Worm (Caenorhabditis elegans) whole organism, L1 larva: Measurements from ENCODE around the gene F26F2.13.
A peak's percentile ranks its signal among the peaks of the same experiment; 100 is the strongest.
"Not testable (repeated sequence)": the region's sequence is repeated elsewhere in the genome, so short reads cannot be mapped to it uniquely, and the experiment has no call there.

ENCODE experiments used
- C34B4.2 ChIP-seq: sonication (generic microtip); optimal IDR thresholded peaks from 2 replicates; lab custom pipeline; 2017; ENCODE audit warnings: mild to moderate bottlenecking, missing genetic modification characterization, missing compliant biosample characterization
- F16B12.6 ChIP-seq: fragments of 150-350 bp; optimal IDR thresholded peaks from 2 replicates; lab custom pipeline; 2014; ENCODE audit warnings: missing biosample characterization, missing genetic modification characterization
- alr-1 ChIP-seq: fragments of 200-800 bp; sonication (Bioruptor generic); optimal IDR thresholded peaks from 2 replicates; lab custom pipeline; 2018; ENCODE audit warnings: borderline replicate concordance, mild to moderate bottlenecking, missing genetic modification characterization, missing compliant biosample characterization
- aly-2 ChIP-seq: fragments of 150-350 bp; optimal IDR thresholded peaks from 2 replicates; lab custom pipeline; 2014; ENCODE audit warnings: missing biosample characterization, missing genetic modification characterization
- ama-1 ChIP-seq: fragments of 150-350 bp; optimal IDR thresholded peaks from 2 replicates; lab custom pipeline; 2014
- blmp-1 ChIP-seq: fragments of 150-350 bp; optimal IDR thresholded peaks from 2 replicates; lab custom pipeline; 2014; ENCODE audit warnings: missing biosample characterization, missing genetic modification characterization
- ces-1 ChIP-seq: fragments of 150-350 bp; optimal IDR thresholded peaks from 2 replicates; lab custom pipeline; 2014; ENCODE audit warnings: missing biosample characterization, missing genetic modification reagents, missing genetic modification characterization
- dsc-1 ChIP-seq: sonication (generic microtip); optimal IDR thresholded peaks from 2 replicates; lab custom pipeline; 2016; ENCODE audit warnings: mild to moderate bottlenecking, missing genetic modification characterization, missing compliant biosample characterization
- efl-1 ChIP-seq, 4 experiments: fragments of 150-350 bp; optimal IDR thresholded peaks in 3 of 4; peaks in 1 of 4; 1 replicate in 1 of 4; 2 replicates in 3 of 4; lab custom pipeline; 2014; ENCODE audit warnings: missing biosample characterization in 2 of 4, missing genetic modification characterization in 2 of 4, missing genetic modification reagents in 2 of 4
- ets-5 ChIP-seq: fragments of 200-800 bp; sonication (Bioruptor generic); IDR thresholded peaks from 2 replicates; pipeline ENCODE4 v1.3.6; 2022; ENCODE audit warnings: missing genetic modification characterization, missing compliant biosample characterization
- grh-1 ChIP-seq: fragments of 200-800 bp; sonication (Bioruptor generic); IDR thresholded peaks from 2 replicates; pipeline ENCODE4 v1.3.6; 2022; ENCODE audit warnings: missing genetic modification reagents, missing genetic modification characterization, missing compliant biosample characterization
- hlh-4 ChIP-seq: sonication (generic microtip); optimal IDR thresholded peaks from 2 replicates; lab custom pipeline; 2016; ENCODE audit warnings: mild to moderate bottlenecking, missing genetic modification characterization, missing compliant biosample characterization
- hpl-2 ChIP-seq: fragments of 150-350 bp; optimal IDR thresholded peaks from 2 replicates; lab custom pipeline; 2014; ENCODE audit warnings: missing biosample characterization, missing genetic modification reagents, missing genetic modification characterization
- jun-1 ChIP-seq: fragments of 150-350 bp; optimal IDR thresholded peaks from 2 replicates; lab custom pipeline; 2014; ENCODE audit warnings: missing biosample characterization, missing genetic modification reagents, missing genetic modification characterization
- lin-35 ChIP-seq, 2 experiments: fragments of 150-350 bp; optimal IDR thresholded peaks; 2 replicates each; lab custom pipeline; 2014; ENCODE audit warnings: missing biosample characterization in 2 of 2, missing genetic modification characterization in 2 of 2, missing genetic modification reagents in 2 of 2
- mab-9 ChIP-seq: fragments of 200-800 bp; sonication (Bioruptor generic); IDR thresholded peaks from 2 replicates; pipeline ENCODE4 v1.3.6; 2022; ENCODE audit warnings: missing genetic modification reagents, missing genetic modification characterization, missing compliant biosample characterization
- nhr-19 ChIP-seq: fragments of 200-800 bp; sonication (Bioruptor generic); conservative IDR thresholded peaks from 2 replicates; pipeline ENCODE4 v1.3.6; 2022; ENCODE audit warnings: missing genetic modification characterization, missing compliant biosample characterization
- nhr-76 ChIP-seq: sonication (generic microtip); optimal IDR thresholded peaks from 2 replicates; lab custom pipeline; 2017; ENCODE audit warnings: missing biosample characterization, missing genetic modification characterization
- sptf-1 ChIP-seq: fragments of 150-350 bp; optimal IDR thresholded peaks from 2 replicates; lab custom pipeline; 2014; ENCODE audit warnings: missing biosample characterization, missing genetic modification characterization
- sup-37 ChIP-seq: fragments of 200-800 bp; sonication (Bioruptor generic); optimal IDR thresholded peaks from 2 replicates; lab custom pipeline; 2018; ENCODE audit warnings: mild to moderate bottlenecking, missing genetic modification characterization, missing compliant biosample characterization
- swsn-7 ChIP-seq: sonication (generic microtip); optimal IDR thresholded peaks from 2 replicates; lab custom pipeline; 2016; ENCODE audit warnings: missing genetic modification characterization, missing compliant biosample characterization
- tlp-1 ChIP-seq: fragments of 150-350 bp; optimal IDR thresholded peaks from 2 replicates; lab custom pipeline; 2014; ENCODE audit warnings: missing biosample characterization, missing genetic modification characterization
- unc-130 ChIP-seq: fragments of 150-350 bp; optimal IDR thresholded peaks from 2 replicates; lab custom pipeline; 2017; ENCODE audit warnings: missing biosample characterization, missing genetic modification characterization, inconsistent platforms
- unc-98 ChIP-seq: fragments of 200-800 bp; sonication (Bioruptor generic); IDR thresholded peaks from 2 replicates; pipeline ENCODE4 v1.3.6; 2022; ENCODE audit warnings: missing genetic modification characterization, missing compliant biosample characterization
- zag-1 ChIP-seq: fragments of 150-350 bp; optimal IDR thresholded peaks from 2 replicates; lab custom pipeline; 2014; ENCODE audit warnings: missing biosample characterization, missing genetic modification characterization
- ztf-4 ChIP-seq: fragments of 150-350 bp; optimal IDR thresholded peaks from 2 replicates; lab custom pipeline; 2014; ENCODE audit warnings: missing biosample characterization, missing genetic modification characterization

The F26F2.13 gene

ce11 chrV:20556260-20556659 lies 7.9 kb upstream of the F26F2.13 start, which contains the start of gene Y38H6C.23 (continued):
- TF ChIP-seq F16B12.6 (tag; lab: Kevin White, UChicago) (no peak), dsc-1 (tag; lab: Kevin White, UChicago) (no peak), aly-2 (no peak), nhr-19 (GFP tag; lab: Robert Waterston, UW) (no peak)

- TF ChIP-seq ets-5 (no peak), hlh-4 (tag; lab: Kevin White, UChicago) (no peak)
Measured at ce11 chrV:20558270-20558669, 5.9 kb upstream of the F26F2.13 start, which contains the start of gene abf-4. TSS of gene abf-4 (minus strand) at chrV:20558370.

ce11 chrV:20561795-20562194 lies 2.4 kb upstream of the F26F2.13 start, which contains the start of gene F26F2.1:
TSS of gene F26F2.1 (minus strand) at chrV:20561895.
- TF ChIP-seq nhr-76 (tag; lab: Kevin White, UChicago) (no peak), zag-1 (no peak), ztf-4 (tag; lab: Kevin White, UChicago) (no peak), hlh-4 (tag; lab: Kevin White, UChicago) (no peak), grh-1 (GFP tag; lab: Robert Waterston, UW) (no peak), sptf-1 (no peak), lin-35 (GFP tag; optimal IDR thresholded peaks at IDR 0.05; lab: Kevin White, UChicago) (no peak), tlp-1 (tag; lab: Kevin White, UChicago) (no peak), sup-37 (GFP tag; lab: Kevin White, UChicago) (no peak), ces-1 (GFP tag; lab: Kevin White, UChicago) (no peak), blmp-1 (no peak)
- TF ChIP-seq, all 84 proteins: peak for 0

- TF ChIP-seq alr-1 (tag; lab: Kevin White, UChicago): no peak
- TF ChIP-seq, all 84 proteins: peak for 0
Measured at ce11 chrV:20566454-20566853, 2.3 kb downstream of the F26F2.13 start, which contains the start of gene F26F2.3. TSS of gene F26F2.3 (minus strand) at chrV:20566554.

ce11 chrV:20568995-20569394 lies 4.8 kb downstream of the F26F2.13 start, which contains the start of gene F26F2.4:
TSS of gene F26F2.4 (plus strand) at chrV:20569295.
- not testable (repeated sequence) for TF ChIP-seq efl-1 (optimal IDR thresholded peaks at IDR 0.05; lab: Kevin White, UChicago); efl-1 (GFP tag; optimal IDR thresholded peaks at IDR 0.05 in 1 of 2; lab: Kevin White, UChicago); unc-98 (GFP tag; lab: Robert Waterston, UW); swsn-7 (tag; lab: Kevin White, UChicago)
- TF ChIP-seq, all 84 proteins: peak for 0; not testable (repeated sequence) for 84

- no peak for TF ChIP-seq C34B4.2
- TF ChIP-seq jun-1 (tag; lab: Kevin White, UChicago): no peak
- TF ChIP-seq swsn-7 (tag; lab: Kevin White, UChicago): no peak
Measured at ce11 chrV:20573392-20573791, 9.2 kb downstream of the F26F2.13 start, which contains the start of gene F26F2.5. TSS of gene F26F2.5 (plus strand) at chrV:20573692.

- TF ChIP-seq ama-1 (lab: Kevin White, UChicago) (no peak), efl-1 (optimal IDR thresholded peaks at IDR 0.05; lab: Kevin White, UChicago) (no peak), efl-1 (GFP tag; optimal IDR thresholded peaks at IDR 0.05 in 1 of 2; lab: Kevin White, UChicago) (peak in 1 of 2 experiments; percentile 4)
Measured at ce11 chrV:20574314-20574713, 10.2 kb downstream of the F26F2.13 start, which contains the start of gene clec-263. TSS of gene clec-263 (plus strand) at chrV:20574614.

- TF ChIP-seq unc-130 (tag; lab: Kevin White, UChicago): no peak
- TF ChIP-seq hpl-2: no peak
Measured at ce11 chrV:20574872-20575271, 10.7 kb downstream of the F26F2.13 start.

ce11 chrV:20579534-20579933 lies 15.4 kb downstream of the F26F2.13 start, which contains the start of gene F26F2.8:
TSS of gene F26F2.8 (plus strand) at chrV:20579546.
- no peak for TF ChIP-seq mab-9 (GFP tag; lab: Robert Waterston, UW)
- no peak for TF ChIP-seq efl-1 (optimal IDR thresholded peaks at IDR 0.05; lab: Kevin White, UChicago)
- TF ChIP-seq efl-1 (GFP tag; optimal IDR thresholded peaks at IDR 0.05 in 1 of 2; lab: Kevin White, UChicago): peak in 1 of 2 experiments; percentile 66
